Fruit fly (Drosophila melanogaster) S2 (cell line): ENCODE results near the gene CG9636.

Experiments used
- CG8478 ChIP-seq: fragments of >200 bp; optimal IDR thresholded peaks from 2 replicates; lab custom pipeline; 2018
- CTCF ChIP-seq, 2 experiments: fragments of >200 bp; optimal IDR thresholded peaks; 2 replicates each; lab custom pipeline; 2018

- TF ChIP-seq CG8478 (lab: Kevin White, UChicago) (no peak), CTCF (optimal IDR thresholded peaks at IDR 0.05; lab: Kevin White, UChicago) (no peak)
Observed at dm6 chr3R:8208378-8209021, 35.1 kb downstream of the CG9636 start.
